Worm (Caenorhabditis elegans): ENCODE measurements around the gene K10H10.6.

K10H10.6 gene

DNA sequence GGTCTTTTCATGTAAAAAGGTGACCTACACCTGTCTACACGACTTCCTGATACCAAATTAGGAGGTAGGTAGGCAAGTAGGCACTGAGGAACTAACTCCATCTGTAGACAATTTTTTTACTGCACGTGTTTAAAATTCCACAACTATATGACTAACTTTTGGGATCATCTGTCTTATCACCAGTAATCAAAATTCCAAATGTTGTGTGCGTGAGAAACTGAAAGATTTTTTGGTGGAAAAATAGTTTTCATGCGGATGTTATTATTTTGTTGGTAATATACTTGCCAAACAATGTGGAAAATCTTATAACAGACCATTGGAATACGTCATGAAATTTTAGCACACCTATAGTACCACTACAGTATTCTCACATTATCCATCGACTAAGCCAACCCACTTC, 8.1 kb downstream of the K10H10.6 start, which contains the start of gene K10H10.13:
TSS of gene K10H10.13 (minus strand) at position 101 of the 400 bp plus-strand sequence.
- no peak for TF ChIP-seq tab-1 (GFP tag; IDR thresholded peaks at IDR 0.05)
- TF ChIP-seq ztf-23 (GFP tag; IDR thresholded peaks at IDR 0.05) = no peak
- no peak for TF ChIP-seq ref-1 (GFP tag; conservative IDR thresholded peaks at IDR 0.05)
- no peak for TF ChIP-seq flt-1 (GFP tag; IDR thresholded peaks at IDR 0.05)
- no peak for TF ChIP-seq T22C8.4 (GFP tag; IDR thresholded peaks at IDR 0.05)
- no peak for TF ChIP-seq med-1 (GFP tag; optimal IDR thresholded peaks at IDR 0.05; ENCODE audit: insufficient read depth)
- TF ChIP-seq cog-1 (tag; optimal IDR thresholded peaks at IDR 0.05) = no peak
- TF ChIP-seq klf-2 (GFP tag; conservative IDR thresholded peaks at IDR 0.05) = no peak
- TF ChIP-seq ztf-29 (GFP tag; IDR thresholded peaks at IDR 0.05) = no peak

DNA sequence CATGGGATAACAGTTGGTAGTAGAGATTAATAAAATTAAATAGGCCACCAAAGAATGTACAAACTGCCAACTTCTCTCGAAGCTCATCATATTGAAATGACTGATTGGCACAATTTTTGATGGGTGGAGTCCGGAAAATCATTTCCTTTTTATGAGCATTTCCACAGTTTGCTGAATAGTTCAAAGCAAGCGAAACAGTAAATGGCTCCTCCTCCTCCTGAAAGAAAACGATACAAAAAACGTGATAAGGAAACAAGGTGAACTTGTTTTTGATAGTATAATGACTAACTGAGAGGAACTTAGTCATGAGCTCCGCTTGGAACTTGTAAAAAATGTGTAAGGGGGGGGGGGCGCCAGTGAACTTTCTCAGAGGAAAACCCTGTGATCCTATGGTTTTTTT, 11.9 kb downstream of the K10H10.6 start, which contains the start of gene K10H10.9:
TSS of gene K10H10.9 (minus strand) at position 101 of the 400 bp plus-strand sequence.
- TF ChIP-seq tab-1 (GFP tag; IDR thresholded peaks at IDR 0.05) (no peak), flt-1 (GFP tag; IDR thresholded peaks at IDR 0.05) (no peak), T22C8.4 (GFP tag; IDR thresholded peaks at IDR 0.05) (no peak), med-1 (GFP tag; optimal IDR thresholded peaks at IDR 0.05; ENCODE audit: insufficient read depth) (no peak), klf-2 (GFP tag; conservative IDR thresholded peaks at IDR 0.05) (no peak), ref-1 (GFP tag; conservative IDR thresholded peaks at IDR 0.05) (no peak), ztf-23 (GFP tag; IDR thresholded peaks at IDR 0.05) (no peak), cog-1 (tag; optimal IDR thresholded peaks at IDR 0.05) (no peak), ztf-29 (GFP tag; IDR thresholded peaks at IDR 0.05) (no peak)

DNA sequence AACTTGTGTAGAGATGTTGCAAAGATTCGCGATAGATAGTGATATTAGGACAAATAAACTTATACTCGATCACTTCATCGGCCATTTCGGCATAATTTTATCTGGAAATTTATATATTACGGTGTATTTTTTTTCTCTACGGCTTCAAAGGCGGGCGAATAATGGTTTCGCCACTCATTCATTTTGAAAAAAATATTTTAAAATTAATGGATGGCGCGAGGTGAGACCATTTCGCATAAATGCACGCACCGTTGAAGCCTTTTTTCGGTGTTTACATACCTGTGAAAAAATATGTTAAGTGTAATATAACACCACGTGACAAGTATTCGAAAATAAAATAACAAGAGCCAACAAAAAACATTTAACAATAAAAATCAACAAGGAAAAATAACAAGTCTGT, 18.9 kb downstream of the K10H10.6 start, which contains the start of gene btb-19:
TSS of gene btb-19 (minus strand) at position 101 of the 400 bp plus-strand sequence.
- TF ChIP-seq tab-1 (GFP tag; IDR thresholded peaks at IDR 0.05) (no peak), ztf-23 (GFP tag; IDR thresholded peaks at IDR 0.05) (no peak), cog-1 (tag; optimal IDR thresholded peaks at IDR 0.05) (no peak), T22C8.4 (GFP tag; IDR thresholded peaks at IDR 0.05) (no peak)

DNA sequence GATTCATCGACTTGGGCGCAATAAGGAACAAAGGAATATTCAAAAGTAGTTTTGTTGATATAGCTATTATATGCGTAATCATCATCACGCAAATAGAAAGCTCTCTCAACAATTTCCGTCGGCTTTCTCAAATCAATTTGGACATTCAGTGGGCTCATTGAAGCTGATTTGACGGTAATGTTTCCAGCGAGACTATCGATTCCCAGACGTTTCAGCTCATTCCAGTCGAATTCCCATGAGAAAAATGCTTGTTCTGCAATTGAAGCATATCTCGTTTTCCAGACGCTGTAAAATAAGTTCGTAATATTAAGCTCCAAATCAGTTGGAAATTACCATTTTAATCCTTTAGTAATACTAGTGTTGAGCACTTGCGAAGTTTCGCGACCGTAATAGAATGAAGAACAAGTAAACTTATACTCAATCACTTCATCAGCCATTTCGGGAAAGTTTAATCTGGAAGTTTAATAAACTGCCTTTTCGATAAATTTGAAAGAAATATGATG, 20.0 kb downstream of the K10H10.6 start, which contains the start of gene btb-20:
TSS of gene btb-20 (minus strand) at position 453 of the 503 bp plus-strand sequence.
- TF ChIP-seq cog-1 (tag; optimal IDR thresholded peaks at IDR 0.05) = no peak
- TF ChIP-seq klf-2 (GFP tag; conservative IDR thresholded peaks at IDR 0.05) = no peak
- TF ChIP-seq ztf-29 (GFP tag; IDR thresholded peaks at IDR 0.05) = no peak
- TF ChIP-seq ztf-23 (GFP tag; IDR thresholded peaks at IDR 0.05) = no peak
- no peak for TF ChIP-seq med-1 (GFP tag; optimal IDR thresholded peaks at IDR 0.05; ENCODE audit: insufficient read depth)

DNA sequence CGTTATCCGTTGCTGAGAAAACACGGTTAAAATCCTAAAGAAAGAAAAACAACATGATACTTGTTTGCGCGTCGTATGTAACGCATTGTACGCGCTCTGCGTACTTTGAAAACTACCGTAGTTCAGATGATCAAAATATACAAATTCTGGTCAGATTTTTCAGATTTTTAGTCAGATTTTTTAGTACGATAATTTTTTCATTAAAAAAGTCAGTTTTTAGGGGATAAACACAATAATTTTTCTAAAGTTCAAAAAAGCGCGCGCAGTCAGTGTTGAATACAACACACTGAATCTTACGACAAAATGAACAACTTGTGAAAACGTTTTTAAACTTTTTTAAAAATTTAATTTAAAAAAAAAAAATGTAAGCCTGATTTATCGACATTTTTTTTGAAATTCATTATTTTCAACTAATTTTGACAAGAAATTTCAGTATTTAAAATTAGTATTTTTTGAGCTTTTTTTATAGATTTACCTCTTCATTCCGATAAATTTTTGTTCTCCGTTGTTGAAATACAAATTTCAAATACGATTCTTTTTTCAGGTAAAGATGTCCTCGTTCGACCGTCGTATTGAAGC, 20.6 kb downstream of the K10H10.6 start, which contains the start of gene pot-2:
TSS of gene pot-2 (plus strand) at position 529 of the 579 bp plus-strand sequence.
- TF ChIP-seq flt-1 (GFP tag; IDR thresholded peaks at IDR 0.05) (no peak), ztf-23 (GFP tag; IDR thresholded peaks at IDR 0.05) (no peak), med-1 (GFP tag; optimal IDR thresholded peaks at IDR 0.05; ENCODE audit: insufficient read depth) (no peak), ref-1 (GFP tag; conservative IDR thresholded peaks at IDR 0.05) (no peak), ztf-29 (GFP tag; IDR thresholded peaks at IDR 0.05) (no peak), tab-1 (GFP tag; IDR thresholded peaks at IDR 0.05) (no peak), klf-2 (GFP tag; conservative IDR thresholded peaks at IDR 0.05) (no peak), cog-1 (tag; optimal IDR thresholded peaks at IDR 0.05) (no peak), T22C8.4 (GFP tag; IDR thresholded peaks at IDR 0.05) (no peak)

DNA sequence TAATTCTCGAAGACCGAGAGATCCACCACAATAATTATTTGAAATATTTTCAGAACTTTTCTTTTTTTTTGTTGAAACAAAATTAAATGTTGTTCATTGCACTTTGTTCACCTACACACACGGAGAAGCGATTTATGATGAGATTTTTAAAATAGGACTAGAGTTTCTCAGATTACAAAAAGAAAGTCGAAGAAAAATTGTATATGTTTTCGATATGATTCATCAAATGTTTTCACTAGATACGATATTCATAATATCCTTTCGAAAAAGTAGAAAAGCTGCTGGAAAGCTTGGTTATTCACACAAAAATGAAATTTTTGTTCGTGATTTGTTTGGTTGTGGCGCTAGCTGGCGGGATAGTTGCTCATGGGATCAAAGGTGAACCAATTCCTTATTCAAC, 21.9 kb downstream of the K10H10.6 start, which contains the start of gene F57C2.4:
TSS of gene F57C2.4 (plus strand) at position 301 of the 400 bp plus-strand sequence.
- TF ChIP-seq T22C8.4 (GFP tag; IDR thresholded peaks at IDR 0.05) (no peak), flt-1 (GFP tag; IDR thresholded peaks at IDR 0.05) (no peak), klf-2 (GFP tag; conservative IDR thresholded peaks at IDR 0.05) (no peak), cog-1 (tag; optimal IDR thresholded peaks at IDR 0.05) (no peak), med-1 (GFP tag; optimal IDR thresholded peaks at IDR 0.05; ENCODE audit: insufficient read depth) (no peak)

DNA sequence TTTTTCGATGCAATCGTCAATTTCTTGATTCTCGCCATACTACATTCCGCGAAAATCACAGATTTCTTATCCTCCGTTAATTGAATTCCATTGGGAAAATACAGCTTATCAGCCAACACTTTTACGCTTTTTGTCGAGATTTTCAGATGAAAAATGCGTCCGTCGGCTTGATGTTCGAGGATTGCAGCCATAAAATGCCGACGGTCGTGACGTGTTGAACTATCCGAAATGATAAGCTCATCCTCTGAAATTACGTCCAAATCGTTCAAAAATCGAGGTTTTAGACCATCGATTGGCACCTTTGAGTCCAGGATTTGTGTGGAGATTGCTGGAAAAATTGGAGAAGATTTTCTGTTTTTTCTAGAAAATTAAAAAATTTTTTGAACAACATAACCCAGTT, 24.0 kb downstream of the K10H10.6 start:
- TF ChIP-seq tab-1 (GFP tag; IDR thresholded peaks at IDR 0.05) (no peak), cog-1 (tag; optimal IDR thresholded peaks at IDR 0.05) (no peak), ztf-29 (GFP tag; IDR thresholded peaks at IDR 0.05) (no peak), ref-1 (GFP tag; conservative IDR thresholded peaks at IDR 0.05) (no peak), T22C8.4 (GFP tag; IDR thresholded peaks at IDR 0.05) (no peak), flt-1 (GFP tag; IDR thresholded peaks at IDR 0.05) (no peak), med-1 (GFP tag; optimal IDR thresholded peaks at IDR 0.05; ENCODE audit: insufficient read depth) (no peak)

DNA sequence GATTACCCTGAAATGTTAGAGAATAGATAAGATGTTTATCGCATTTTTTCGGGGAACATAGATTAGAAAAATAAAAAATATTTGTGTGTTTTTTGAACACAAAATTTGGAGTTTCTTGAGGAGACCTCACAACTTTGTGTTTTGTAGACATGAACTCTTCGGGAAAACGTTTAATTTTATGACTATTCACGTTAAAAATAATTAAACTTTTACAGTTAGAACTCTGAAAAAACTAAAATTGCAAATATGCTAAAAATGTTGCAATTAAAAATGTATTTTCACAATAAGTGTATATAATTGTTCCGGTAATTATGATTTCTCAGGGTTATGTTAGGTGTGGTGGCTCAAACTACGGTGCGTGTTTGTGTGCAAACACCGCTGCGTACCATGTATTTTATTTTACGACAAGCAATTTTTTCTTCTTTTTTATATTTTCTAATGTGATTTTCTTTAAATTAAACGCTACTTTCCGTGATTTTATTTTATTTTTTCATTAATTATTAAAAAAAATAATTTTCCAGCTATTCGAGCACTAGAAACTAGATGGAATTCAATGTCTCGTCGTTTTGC, 25.2 kb downstream of the K10H10.6 start, which contains the start of the genes F57C2.5 and spat-1:
TSS of gene F57C2.5 (minus strand) at position 7 of the 570 bp plus-strand sequence.
TSS of gene spat-1 (plus strand) at position 520 of the 570 bp plus-strand sequence.
- no peak for TF ChIP-seq ref-1 (GFP tag; conservative IDR thresholded peaks at IDR 0.05)
- TF ChIP-seq med-1 (GFP tag; optimal IDR thresholded peaks at IDR 0.05; ENCODE audit: insufficient read depth) = no peak
- no peak for TF ChIP-seq T22C8.4 (GFP tag; IDR thresholded peaks at IDR 0.05)
- TF ChIP-seq klf-2 (GFP tag; conservative IDR thresholded peaks at IDR 0.05) = peak; percentile 67; the same call in 1 of the 2 replicates
- no peak for TF ChIP-seq tab-1 (GFP tag; IDR thresholded peaks at IDR 0.05)
- no peak for TF ChIP-seq ztf-29 (GFP tag; IDR thresholded peaks at IDR 0.05)
- 0 out of 2 replicates have a peak, but pooled peaks have one; percentile 6 for TF ChIP-seq flt-1 (GFP tag; IDR thresholded peaks at IDR 0.05)
- peak; percentile 93 for TF ChIP-seq cog-1 (tag; optimal IDR thresholded peaks at IDR 0.05)
- peak; percentile 63 for TF ChIP-seq ztf-23 (GFP tag; IDR thresholded peaks at IDR 0.05)

DNA sequence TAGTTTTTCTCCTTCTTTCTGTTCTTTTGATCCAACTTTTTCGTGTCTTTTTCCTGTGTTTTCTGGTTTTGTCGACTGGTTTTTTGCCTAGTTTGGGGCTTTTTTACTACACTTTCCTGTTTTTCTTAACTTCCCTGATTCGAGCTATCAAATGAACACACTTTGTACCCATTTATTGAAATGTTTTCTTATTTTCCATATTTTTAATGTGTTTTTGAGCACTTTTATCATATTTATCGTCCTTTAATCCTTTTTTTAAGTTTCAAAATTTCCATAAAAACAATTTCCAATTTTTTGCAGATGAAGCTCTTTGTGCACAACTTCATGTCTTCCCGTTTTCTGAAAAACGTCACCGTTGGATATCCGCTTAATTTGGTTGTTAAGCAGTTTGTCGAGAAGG, 30.9 kb downstream of the K10H10.6 start, which contains the start of gene C04H5.1:
TSS of gene C04H5.1 (plus strand) at position 301 of the 400 bp plus-strand sequence.
- TF ChIP-seq cog-1 (tag; optimal IDR thresholded peaks at IDR 0.05) = no peak
- TF ChIP-seq T22C8.4 (GFP tag; IDR thresholded peaks at IDR 0.05) = no peak
- TF ChIP-seq ref-1 (GFP tag; conservative IDR thresholded peaks at IDR 0.05) = no peak
- TF ChIP-seq ztf-29 (GFP tag; IDR thresholded peaks at IDR 0.05) = no peak
- TF ChIP-seq ztf-23 (GFP tag; IDR thresholded peaks at IDR 0.05) = no peak
- TF ChIP-seq flt-1 (GFP tag; IDR thresholded peaks at IDR 0.05) = no peak
- no peak for TF ChIP-seq tab-1 (GFP tag; IDR thresholded peaks at IDR 0.05)
- no peak for TF ChIP-seq klf-2 (GFP tag; conservative IDR thresholded peaks at IDR 0.05)
- TF ChIP-seq med-1 (GFP tag; optimal IDR thresholded peaks at IDR 0.05; ENCODE audit: insufficient read depth) = no peak

Data from whole organism, midembryonic.